Worm (Caenorhabditis elegans) whole organism, midembryonic: ENCODE data around the gene nas-28.
A peak's percentile ranks its signal among the peaks of the same experiment; 100 is the strongest.
"Not testable (repeated sequence)": the region's sequence is repeated elsewhere in the genome, so short reads cannot be mapped to it uniquely, and the experiment has no call there.

Experiments used
- T22C8.4 ChIP-seq: fragments of 200-800 bp; sonication (Bioruptor generic); IDR thresholded peaks from 2 replicates; pipeline ENCODE4 v1.3.6; 2022; ENCODE audit warnings: missing genetic modification characterization, missing compliant biosample characterization
- cog-1 ChIP-seq: sonication (generic microtip); optimal IDR thresholded peaks from 2 replicates; lab custom pipeline; 2016; ENCODE audit warnings: missing genetic modification characterization, missing compliant biosample characterization
- flt-1 ChIP-seq: fragments of 200-800 bp; sonication (Bioruptor generic); IDR thresholded peaks from 2 replicates; pipeline ENCODE4 v1.3.6; 2022; ENCODE audit warnings: missing genetic modification characterization, missing compliant biosample characterization
- klf-2 ChIP-seq: fragments of 200-800 bp; sonication (Bioruptor generic); conservative IDR thresholded peaks from 2 replicates; pipeline ENCODE4 v1.3.6; 2022; ENCODE audit warnings: missing genetic modification reagents, missing genetic modification characterization, missing compliant biosample characterization
- ref-1 ChIP-seq: fragments of 200-800 bp; sonication (Bioruptor generic); conservative IDR thresholded peaks from 2 replicates; pipeline ENCODE4 v1.3.6; 2022; ENCODE audit warnings: missing genetic modification reagents, missing genetic modification characterization, missing compliant biosample characterization
- tab-1 ChIP-seq: fragments of 200-800 bp; sonication (Bioruptor generic); IDR thresholded peaks from 2 replicates; pipeline ENCODE4 v1.3.6; 2022; ENCODE audit warnings: missing genetic modification characterization, missing compliant biosample characterization
- ztf-23 ChIP-seq: fragments of 200-800 bp; sonication (Bioruptor generic); IDR thresholded peaks from 2 replicates; pipeline ENCODE4 v1.3.6; 2022; ENCODE audit warnings: missing genetic modification reagents, missing genetic modification characterization, missing compliant biosample characterization
- ztf-29 ChIP-seq: fragments of 200-800 bp; sonication (Bioruptor generic); IDR thresholded peaks from 2 replicates; pipeline ENCODE4 v1.3.6; 2022; ENCODE audit warnings: missing genetic modification reagents, missing genetic modification characterization, missing compliant biosample characterization

DNA sequence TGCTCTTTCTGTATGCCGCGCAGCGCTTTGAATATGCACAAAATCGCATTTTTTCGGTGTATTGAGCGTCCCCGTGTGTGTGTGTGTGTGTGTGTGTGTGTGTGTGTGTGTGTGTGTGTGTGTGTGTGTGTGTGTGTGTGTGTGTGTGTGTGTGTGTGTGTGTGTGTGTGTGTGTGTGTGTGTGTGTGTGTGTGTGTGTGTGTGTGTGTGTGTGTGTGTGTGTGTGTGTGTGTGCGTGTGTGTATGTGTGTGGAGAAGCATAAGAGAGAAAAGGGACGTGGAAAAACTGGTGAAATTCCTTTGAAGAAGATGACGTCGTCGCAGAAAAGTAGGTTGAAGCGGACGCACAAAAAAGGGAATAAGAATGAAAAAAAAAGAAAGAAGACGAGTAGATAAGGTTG, 49.6 kb downstream of the nas-28 start:
- not testable (repeated sequence) for TF ChIP-seq ref-1 (GFP tag; lab: Robert Waterston, UW); tab-1 (GFP tag; lab: Robert Waterston, UW); ztf-23 (GFP tag; lab: Robert Waterston, UW); cog-1 (tag; lab: Kevin White, UChicago); klf-2; ztf-29; T22C8.4
- TF ChIP-seq flt-1 (GFP tag; lab: Robert Waterston, UW): 0 out of 2 replicates have a peak, but pooled peaks have one; percentile 6
